Worm (Caenorhabditis elegans): Measurements from ENCODE around the gene F37A8.5.

ce11 chrIII:3976992-3977391 lies 20.6 kb downstream of the F37A8.5 start:
- TF ChIP-seq zag-1 (tag; optimal IDR thresholded peaks at IDR 0.05) (no peak), ztf-1 (GFP tag; conservative IDR thresholded peaks at IDR 0.05) (no peak), lin-11 (tag; optimal IDR thresholded peaks at IDR 0.05) (no peak), elt-3 (tag; optimal IDR thresholded peaks at IDR 0.05) (no peak), ceh-16 (tag; optimal IDR thresholded peaks at IDR 0.05) (no peak), nhr-77 (tag; optimal IDR thresholded peaks at IDR 0.05) (no peak), nhr-237 (tag; optimal IDR thresholded peaks at IDR 0.05) (no peak), ZK546.5 (tag; optimal IDR thresholded peaks at IDR 0.05) (no peak), unc-62 (GFP tag; optimal IDR thresholded peaks at IDR 0.05) (no peak), fos-1 (tag; optimal IDR thresholded peaks at IDR 0.05) (no peak), unc-39 (tag; optimal IDR thresholded peaks at IDR 0.05) (no peak), ztf-4 (tag; optimal IDR thresholded peaks at IDR 0.05) (no peak), nhr-11 (tag; optimal IDR thresholded peaks at IDR 0.05) (no peak)
